Fruit fly (Drosophila melanogaster): Measurements from ENCODE around the gene ppan.

DNA sequence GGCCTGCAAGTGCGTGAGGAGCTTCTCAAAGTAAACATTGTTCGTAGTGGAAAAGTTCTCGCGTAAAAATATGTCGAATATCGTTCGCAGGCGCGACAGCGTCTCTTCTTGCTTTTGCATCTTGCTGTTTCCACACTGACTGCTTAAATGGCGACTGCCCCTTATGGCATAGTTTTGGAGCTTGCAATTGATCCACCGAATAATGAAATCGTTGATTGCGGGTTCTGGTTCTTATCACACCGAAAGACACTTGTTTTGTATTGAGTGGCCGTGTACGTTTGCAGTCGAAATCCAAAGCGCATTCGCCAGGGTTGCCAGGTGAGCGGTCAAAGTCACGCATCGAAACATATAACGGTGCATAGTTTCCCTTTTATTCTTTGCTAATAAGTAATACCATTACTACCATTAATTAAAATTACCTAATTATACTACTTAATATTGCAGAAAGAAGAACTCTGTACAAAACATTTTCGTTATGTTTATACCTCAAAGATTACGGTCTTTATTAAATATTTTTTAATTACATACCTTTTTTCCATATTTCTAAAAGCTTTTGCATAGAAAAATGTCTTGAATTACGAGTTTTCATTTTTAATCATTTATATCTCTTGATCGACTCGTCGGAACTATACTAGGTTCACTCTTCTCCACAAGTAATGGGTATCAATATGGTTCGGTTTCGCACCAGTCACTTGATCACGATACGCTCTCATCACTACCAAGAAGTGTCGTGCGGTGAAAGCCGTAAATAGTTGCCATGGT, 14.4 kb upstream of the ppan start, which contains the start of the genes CG7044 and Tbc1d22:
- TF ChIP-seq Ets97D (GFP tag; optimal IDR thresholded peaks at IDR 0.05) (peak; percentile 13), Trl (optimal IDR thresholded peaks at IDR 0.05) (no peak), Trl (GFP tag; optimal IDR thresholded peaks at IDR 0.05) (no peak), z (GFP tag; IDR thresholded peaks at IDR 0.05) (no peak), dan (GFP tag; IDR thresholded peaks at IDR 0.05) (no peak), CG16815 (GFP tag; optimal IDR thresholded peaks at IDR 0.05) (peak; percentile 70), CG31388 (GFP tag; optimal IDR thresholded peaks at IDR 0.05) (no peak), CG4360 (GFP tag; IDR thresholded peaks at IDR 0.05) (no peak)
